Worm (Caenorhabditis elegans) whole organism, early embryonic: ENCODE results near the gene Y54G2A.13.

Source experiments
- ama-1 ChIP-seq: fragments of 150-350 bp; optimal IDR thresholded peaks from 2 replicates; lab custom pipeline; 2014
- ceh-36 ChIP-seq: sonication (generic microtip); optimal IDR thresholded peaks from 2 replicates; lab custom pipeline; 2016; ENCODE audit warnings: missing genetic modification characterization, inconsistent platforms, missing compliant biosample characterization
- hmbx-1 ChIP-seq: sonication (generic microtip); optimal IDR thresholded peaks from 2 replicates; lab custom pipeline; 2016; ENCODE audit warnings: mild to moderate bottlenecking, missing genetic modification characterization, missing compliant biosample characterization
- tbx-37 ChIP-seq: fragments of 200-800 bp; sonication (Bioruptor generic); conservative IDR thresholded peaks from 2 replicates; pipeline ENCODE4 v1.3.6; 2022; ENCODE audit warnings: missing genetic modification reagents, missing genetic modification characterization, missing compliant biosample characterization

ce11 chrIV:2773382-2773979 lies 46.1 kb downstream of the Y54G2A.13 start:
- TF ChIP-seq ama-1 (no peak), ceh-36 (tag; lab: Kevin White, UChicago) (no peak), tbx-37 (GFP tag; lab: Robert Waterston, UW) (no peak), hmbx-1 (tag; lab: Kevin White, UChicago) (no peak)
